Worm (Caenorhabditis elegans): ENCODE measurements around the gene ipla-5.

DNA sequence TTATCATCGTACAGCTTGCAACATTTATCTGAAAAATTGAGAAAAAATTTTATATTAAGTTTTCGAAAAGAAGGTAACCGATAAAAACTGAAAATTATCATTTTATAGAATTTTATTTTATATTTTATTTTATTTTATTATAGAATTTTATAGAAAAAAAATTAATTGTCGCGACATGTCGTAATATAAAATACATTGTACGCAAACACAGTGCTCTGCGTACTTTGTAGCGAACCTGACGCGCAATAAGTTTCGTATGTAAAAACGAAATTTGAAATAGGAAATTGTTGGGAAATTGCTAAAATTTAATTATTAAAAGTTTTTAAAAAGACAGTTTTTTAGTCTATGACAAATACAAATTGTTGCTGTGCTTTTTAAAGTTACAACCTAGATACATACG lies 23.6 kb upstream of the ipla-5 start, which contains the start of the genes hst-1 and ints-6:
- TF ChIP-seq nhr-237 (tag; optimal IDR thresholded peaks at IDR 0.05): no peak
- TF ChIP-seq unc-39 (tag; optimal IDR thresholded peaks at IDR 0.05): no peak
- TF ChIP-seq elt-1 (tag; optimal IDR thresholded peaks at IDR 0.05): no peak
- TF ChIP-seq ama-1 (optimal IDR thresholded peaks at IDR 0.05): no peak
- TF ChIP-seq tbx-2 (tag; optimal IDR thresholded peaks at IDR 0.05): no peak
- TF ChIP-seq egl-27 (tag; optimal IDR thresholded peaks at IDR 0.05): no peak
- TF ChIP-seq aly-2 (tag; optimal IDR thresholded peaks at IDR 0.05): no peak
- no peak for TF ChIP-seq lin-39 (tag; optimal IDR thresholded peaks at IDR 0.05)
- TF ChIP-seq snpc-4 (tag; optimal IDR thresholded peaks at IDR 0.05): no peak
- TF ChIP-seq pha-4 (tag; optimal IDR thresholded peaks at IDR 0.05): peak; percentile 55
- TF ChIP-seq nfya-1 (tag; optimal IDR thresholded peaks at IDR 0.05; ENCODE audit: insufficient read depth): no peak
- no peak for TF ChIP-seq fkh-10 (GFP tag; optimal IDR thresholded peaks at IDR 0.05)
- no peak for TF ChIP-seq nhr-12 (tag; optimal IDR thresholded peaks at IDR 0.05)
- no peak for TF ChIP-seq daf-12 (tag; optimal IDR thresholded peaks at IDR 0.05)
